Worm (Caenorhabditis elegans) whole organism, L4 larva: ENCODE data around the gene ins-32.

Experiments
- T20F7.1 ChIP-seq: fragments of 200-800 bp; sonication (Bioruptor generic); optimal IDR thresholded peaks from 2 replicates; lab custom pipeline; 2018; ENCODE audit warnings: mild to moderate bottlenecking, missing genetic modification characterization, missing compliant biosample characterization
- T26A8.4 ChIP-seq: fragments of 200-800 bp; sonication (Bioruptor generic); IDR thresholded peaks from 2 replicates; pipeline ENCODE4 v1.3.6; 2022; ENCODE audit warnings: missing genetic modification characterization, missing compliant biosample characterization
- Y5F2A.4 ChIP-seq: fragments of 200-800 bp; sonication (Bioruptor generic); optimal IDR thresholded peaks from 2 replicates; lab custom pipeline; 2018; ENCODE audit warnings: mild to moderate bottlenecking, missing genetic modification characterization, missing compliant biosample characterization
- ZK546.5 ChIP-seq, 2 experiments: sonication (generic microtip); optimal IDR thresholded peaks; 2 replicates each; lab custom pipeline; 2017; ENCODE audit warnings: missing biosample characterization in 2 of 2, missing genetic modification characterization in 2 of 2
- aha-1 ChIP-seq: fragments of 150-350 bp; peaks from one replicate; lab custom pipeline; 2014; ENCODE audit warnings: missing biosample characterization, missing genetic modification characterization
- arid-1 ChIP-seq: fragments of 200-800 bp; sonication (Bioruptor generic); conservative IDR thresholded peaks from 2 replicates; pipeline ENCODE4 v1.3.6; 2022; ENCODE audit warnings: missing genetic modification reagents, missing genetic modification characterization, missing compliant biosample characterization
- ceh-32 ChIP-seq: sonication (generic microtip); optimal IDR thresholded peaks from 2 replicates; lab custom pipeline; 2016; ENCODE audit warnings: mild to moderate bottlenecking, missing genetic modification characterization, missing compliant biosample characterization; ENCODE audit not compliant: poor library complexity
- ceh-62 ChIP-seq: sonication (generic microtip); optimal IDR thresholded peaks from 2 replicates; lab custom pipeline; 2017; ENCODE audit warnings: missing biosample characterization, missing genetic modification characterization
- ceh-82 ChIP-seq: sonication (generic microtip); optimal IDR thresholded peaks from 2 replicates; lab custom pipeline; 2017; ENCODE audit warnings: missing biosample characterization, missing genetic modification characterization
- ces-1 ChIP-seq: fragments of 150-350 bp; sonication (generic microtip); optimal IDR thresholded peaks from 4 replicates; lab custom pipeline; 2014; ENCODE audit warnings: missing biosample characterization, missing genetic modification reagents, missing genetic modification characterization
- cey-2 ChIP-seq: sonication (generic microtip); optimal IDR thresholded peaks from 3 replicates; lab custom pipeline; 2017; ENCODE audit warnings: missing genetic modification characterization, mild to moderate bottlenecking, missing compliant biosample characterization, antibody characterized with exemption, borderline replicate concordance; ENCODE audit not compliant: insufficient read depth
- daf-12 ChIP-seq: fragments of 150-350 bp; optimal IDR thresholded peaks from 2 replicates; lab custom pipeline; 2014; ENCODE audit warnings: missing biosample characterization, missing genetic modification reagents, missing genetic modification characterization
- daf-16 ChIP-seq, 3 experiments: sonication (generic microtip); optimal IDR thresholded peaks; 2 replicates each; lab custom pipeline; 2016 to 2017; ENCODE audit warnings: missing genetic modification characterization in 3 of 3, missing genetic modification reagents in 3 of 3, mild to moderate bottlenecking in 2 of 3, missing compliant biosample characterization in 2 of 3, missing biosample characterization in 1 of 3, moderate library complexity in 1 of 3
- daf-8 ChIP-seq: fragments of 200-800 bp; sonication (Bioruptor generic); IDR thresholded peaks from 2 replicates; pipeline ENCODE4 v1.3.6; 2022; ENCODE audit warnings: missing genetic modification characterization, missing compliant biosample characterization
- dmd-6 ChIP-seq: fragments of 200-800 bp; sonication (Bioruptor generic); IDR thresholded peaks from 2 replicates; pipeline ENCODE4 v1.3.6; 2022; ENCODE audit warnings: missing genetic modification reagents, missing genetic modification characterization, missing compliant biosample characterization
- dmd-9 ChIP-seq: fragments of 200-800 bp; sonication (Bioruptor generic); IDR thresholded peaks from 2 replicates; pipeline ENCODE4 v1.3.6; 2022; ENCODE audit warnings: missing genetic modification reagents, missing genetic modification characterization, missing compliant biosample characterization
- dpl-1 ChIP-seq: fragments of 150-350 bp; optimal IDR thresholded peaks from 2 replicates; lab custom pipeline; 2014; ENCODE audit warnings: missing biosample characterization, missing genetic modification reagents, missing genetic modification characterization
- egl-27 ChIP-seq: sonication (generic microtip); optimal IDR thresholded peaks from 3 replicates; lab custom pipeline; 2017; ENCODE audit warnings: missing biosample characterization, missing genetic modification reagents, missing genetic modification characterization
- fkh-10 ChIP-seq: fragments of 150-350 bp; optimal IDR thresholded peaks from 2 replicates; lab custom pipeline; 2014; ENCODE audit warnings: missing biosample characterization, missing genetic modification reagents, missing genetic modification characterization
- hif-1 ChIP-seq, 2 experiments: sonication (generic microtip); optimal IDR thresholded peaks; 2 replicates each; lab custom pipeline; 2016 to 2017; ENCODE audit warnings: missing compliant biosample characterization in 2 of 2, missing genetic modification characterization in 2 of 2, missing genetic modification reagents in 2 of 2, missing genotype in 2 of 2, mild to moderate bottlenecking in 1 of 2
- hlh-11 ChIP-seq: fragments of 200-800 bp; sonication (Bioruptor generic); optimal IDR thresholded peaks from 2 replicates; lab custom pipeline; 2018; ENCODE audit warnings: mild to moderate bottlenecking, missing genetic modification characterization, missing compliant biosample characterization
- jun-1 ChIP-seq: fragments of 150-350 bp; optimal IDR thresholded peaks from 2 replicates; lab custom pipeline; 2014; ENCODE audit warnings: missing biosample characterization, missing genetic modification reagents, missing genetic modification characterization
- lim-7 ChIP-seq: fragments of 200-800 bp; sonication (Bioruptor generic); IDR thresholded peaks from 2 replicates; pipeline ENCODE4 v1.3.6; 2022; ENCODE audit warnings: missing genetic modification characterization, missing compliant biosample characterization
- lin-13 ChIP-seq: fragments of 150-350 bp; optimal IDR thresholded peaks from 2 replicates; lab custom pipeline; 2014; ENCODE audit warnings: missing biosample characterization, missing genetic modification reagents, missing genetic modification characterization
- lin-29 ChIP-seq: fragments of 200-800 bp; sonication (Bioruptor generic); IDR thresholded peaks from 2 replicates; pipeline ENCODE4 v1.3.6; 2022; ENCODE audit warnings: missing genetic modification reagents, missing genetic modification characterization, missing compliant biosample characterization
- lin-38 ChIP-seq: fragments of 200-800 bp; sonication (Bioruptor generic); IDR thresholded peaks from 2 replicates; pipeline ENCODE4 v1.3.6; 2022; ENCODE audit warnings: missing genetic modification reagents, missing genetic modification characterization, missing compliant biosample characterization
- lin-39 ChIP-seq: fragments of 150-350 bp; optimal IDR thresholded peaks from 2 replicates; lab custom pipeline; 2014; ENCODE audit warnings: missing biosample characterization, missing genetic modification reagents, missing genetic modification characterization
- madf-5 ChIP-seq, 2 experiments: fragments of 200-800 bp; sonication (Bioruptor generic); IDR thresholded peaks; 2 replicates each; pipeline ENCODE4 v1.3.6; 2022; ENCODE audit warnings: missing compliant biosample characterization in 2 of 2, missing genetic modification characterization in 2 of 2
- mdt-29 ChIP-seq: fragments of 200-800 bp; sonication (Bioruptor generic); IDR thresholded peaks from 2 replicates; pipeline ENCODE4 v1.3.6; 2022; ENCODE audit warnings: missing genetic modification reagents, missing genetic modification characterization, missing compliant biosample characterization
- mep-1 ChIP-seq: fragments of 150-350 bp; sonication (generic microtip); optimal IDR thresholded peaks from 3 replicates; lab custom pipeline; 2014; ENCODE audit warnings: missing biosample characterization, missing genetic modification characterization
- mxl-2 ChIP-seq: fragments of 200-800 bp; sonication (Bioruptor generic); conservative IDR thresholded peaks from 2 replicates; pipeline ENCODE4 v1.3.6; 2022; ENCODE audit warnings: missing genetic modification reagents, missing genetic modification characterization, missing compliant biosample characterization
- nhr-10 ChIP-seq: fragments of 150-350 bp; optimal IDR thresholded peaks from 2 replicates; lab custom pipeline; 2014; ENCODE audit warnings: missing biosample characterization, missing genetic modification characterization
- nhr-102 ChIP-seq: sonication (generic microtip); optimal IDR thresholded peaks from 2 replicates; lab custom pipeline; 2016; ENCODE audit warnings: mild to moderate bottlenecking, missing genetic modification characterization, moderate library complexity, missing compliant biosample characterization
- nhr-11 ChIP-seq: fragments of 150-350 bp; optimal IDR thresholded peaks from 2 replicates; lab custom pipeline; 2014; ENCODE audit warnings: missing biosample characterization, missing genetic modification characterization
- nhr-28 ChIP-seq: fragments of 150-350 bp; optimal IDR thresholded peaks from 2 replicates; lab custom pipeline; 2014; ENCODE audit warnings: missing biosample characterization, missing genetic modification characterization
- nhr-48 ChIP-seq: sonication (generic microtip); optimal IDR thresholded peaks from 2 replicates; lab custom pipeline; 2016; ENCODE audit warnings: mild to moderate bottlenecking, missing genetic modification characterization, missing compliant biosample characterization
- nhr-6 ChIP-seq: fragments of 150-350 bp; optimal IDR thresholded peaks from 2 replicates; lab custom pipeline; 2014; ENCODE audit warnings: missing biosample characterization, missing genetic modification characterization
- nhr-77 ChIP-seq: fragments of 150-350 bp; optimal IDR thresholded peaks from 2 replicates; lab custom pipeline; 2014; ENCODE audit warnings: missing biosample characterization, missing genetic modification characterization
- pha-4 ChIP-seq, 2 experiments: fragments of 150-350 bp in 1 of 2; fragments of 200-800 bp in 1 of 2; sonication (Bioruptor generic) in 1 of 2; IDR thresholded peaks in 1 of 2; optimal IDR thresholded peaks in 1 of 2; 2 replicates each; pipeline versions ENCODE4 v1.3.6 to Lab custom; 2014 to 2022; ENCODE audit warnings: missing genetic modification characterization in 2 of 2, missing genetic modification reagents in 2 of 2, missing biosample characterization in 1 of 2, missing compliant biosample characterization in 1 of 2
- saeg-2 ChIP-seq: fragments of 200-800 bp; sonication (Bioruptor generic); IDR thresholded peaks from 2 replicates; pipeline ENCODE4 v1.3.6; 2022; ENCODE audit warnings: missing genetic modification reagents, missing genetic modification characterization, missing compliant biosample characterization
- sdz-12 ChIP-seq: fragments of 200-800 bp; sonication (Bioruptor generic); optimal IDR thresholded peaks from 2 replicates; lab custom pipeline; 2018; ENCODE audit warnings: mild to moderate bottlenecking, missing genetic modification characterization, missing compliant biosample characterization
- snpc-4 ChIP-seq: fragments of 150-350 bp; optimal IDR thresholded peaks from 2 replicates; lab custom pipeline; 2014; ENCODE audit warnings: missing biosample characterization, missing genetic modification characterization
- tra-1 ChIP-seq: fragments of 200-800 bp; sonication (Bioruptor generic); IDR thresholded peaks from 2 replicates; pipeline ENCODE4 v1.3.6; 2022; ENCODE audit warnings: missing genetic modification reagents, missing genetic modification characterization, missing compliant biosample characterization
- vab-7 ChIP-seq: fragments of 200-800 bp; sonication (Bioruptor generic); IDR thresholded peaks from 2 replicates; pipeline ENCODE4 v1.3.6; 2022; ENCODE audit warnings: missing genetic modification reagents, missing genetic modification characterization, missing compliant biosample characterization
- zip-11 ChIP-seq: fragments of 200-800 bp; sonication (Bioruptor generic); IDR thresholded peaks from 2 replicates; pipeline ENCODE4 v1.3.6; 2022; ENCODE audit warnings: missing genetic modification characterization, missing compliant biosample characterization
- zip-2 ChIP-seq: fragments of 150-350 bp; optimal IDR thresholded peaks from 2 replicates; lab custom pipeline; 2014; ENCODE audit warnings: missing biosample characterization, missing genetic modification characterization

The ins-32 gene

ce11 chrII:3781238-3781637 is 21.9 kb downstream of the ins-32 start:
- TF ChIP-seq nhr-77 (tag; lab: Kevin White, UChicago): no peak
- TF ChIP-seq jun-1 (tag; lab: Kevin White, UChicago): no peak
- no peak for TF ChIP-seq zip-11 (GFP tag; lab: Robert Waterston, UW)
- TF ChIP-seq nhr-28 (tag; lab: Kevin White, UChicago): no peak
- TF ChIP-seq lin-38 (GFP tag; lab: Robert Waterston, UW): no peak
- peak; percentile 74 for TF ChIP-seq aha-1 (tag; lab: Kevin White, UChicago)
- TF ChIP-seq, all 104 proteins: peak for 1

ce11 chrII:3779463-3779862 is 23.7 kb downstream of the ins-32 start, which contains the start of gene T24E12.11:
TSS of gene T24E12.11 (minus strand) at chrII:3779563.
- TF ChIP-seq ceh-62 (no peak), cey-2 (no peak), mdt-29 (no peak), lim-7 (GFP tag; lab: Robert Waterston, UW) (no peak), lin-39 (tag; lab: Kevin White, UChicago) (no peak), mep-1 (tag; lab: Kevin White, UChicago) (no peak), nhr-102 (tag; lab: Kevin White, UChicago) (no peak), madf-5 (GFP tag; IDR thresholded peaks at IDR 0.05; lab: Robert Waterston, UW) (no peak), daf-12 (no peak), zip-2 (tag; lab: Kevin White, UChicago) (no peak), Y5F2A.4 (no peak), aha-1 (tag; lab: Kevin White, UChicago) (no peak), sdz-12 (no peak), nhr-10 (no peak), fkh-10 (GFP tag; lab: Kevin White, UChicago) (no peak), nhr-11 (tag; lab: Kevin White, UChicago) (no peak), dmd-6 (GFP tag; lab: Robert Waterston, UW) (no peak), nhr-28 (tag; lab: Kevin White, UChicago) (no peak)

- TF ChIP-seq mxl-2 (GFP tag; lab: Robert Waterston, UW) (no peak), lin-13 (GFP tag; lab: Kevin White, UChicago) (no peak), daf-8 (GFP tag; lab: Robert Waterston, UW) (no peak), daf-16 (GFP tag; optimal IDR thresholded peaks at IDR 0.05; lab: Kevin White, UChicago) (no peak), daf-16 (tag; optimal IDR thresholded peaks at IDR 0.05; lab: Kevin White, UChicago) (no peak), arid-1 (GFP tag; lab: Robert Waterston, UW) (no peak), pha-4 (GFP tag; IDR thresholded peaks at IDR 0.05; lab: Robert Waterston, UW) (no peak), pha-4 (tag; optimal IDR thresholded peaks at IDR 0.05; lab: Kevin White, UChicago) (no peak), madf-5 (GFP tag; IDR thresholded peaks at IDR 0.05; lab: Robert Waterston, UW) (no peak), lin-29 (no peak), nhr-6 (no peak), nhr-48 (no peak), dmd-9 (GFP tag; lab: Robert Waterston, UW) (no peak), nhr-28 (tag; lab: Kevin White, UChicago) (no peak), T20F7.1 (GFP tag; lab: Kevin White, UChicago) (no peak), ZK546.5 (tag; optimal IDR thresholded peaks at IDR 0.05; lab: Kevin White, UChicago) (no peak), ceh-82 (tag; lab: Kevin White, UChicago) (no peak), snpc-4 (tag; lab: Kevin White, UChicago) (no peak), ces-1 (GFP tag; lab: Kevin White, UChicago) (no peak)
- TF ChIP-seq, all 104 proteins: peak for 0
Measured at ce11 chrII:3777802-3778201, 25.3 kb downstream of the ins-32 start.

ce11 chrII:3775719-3776118 is 27.4 kb downstream of the ins-32 start, which contains the start of gene T24E12.3:
TSS of gene T24E12.3 (plus strand) at chrII:3776019.
- no peak for TF ChIP-seq vab-7 (GFP tag; lab: Robert Waterston, UW)
- no peak for TF ChIP-seq tra-1 (GFP tag; lab: Robert Waterston, UW)
- TF ChIP-seq ZK546.5 (tag; optimal IDR thresholded peaks at IDR 0.05; lab: Kevin White, UChicago): no peak
- TF ChIP-seq ceh-32 (tag; lab: Kevin White, UChicago): no peak
- TF ChIP-seq lin-39 (tag; lab: Kevin White, UChicago): no peak
- no peak for TF ChIP-seq snpc-4 (tag; lab: Kevin White, UChicago)
- TF ChIP-seq hif-1 (tag; optimal IDR thresholded peaks at IDR 0.05; lab: Kevin White, UChicago): no peak
- no peak for TF ChIP-seq saeg-2 (GFP tag; lab: Robert Waterston, UW)
- no peak for TF ChIP-seq hlh-11 (tag; lab: Kevin White, UChicago)
- no peak for TF ChIP-seq Y5F2A.4
- TF ChIP-seq egl-27 (tag; lab: Kevin White, UChicago): no peak
- TF ChIP-seq dpl-1: no peak
- TF ChIP-seq lin-29: no peak
- no peak for TF ChIP-seq T26A8.4 (GFP tag; lab: Robert Waterston, UW)
- no peak for TF ChIP-seq sdz-12
